Worm (Caenorhabditis elegans) whole organism, L4 larva: ENCODE measurements around the gene fbxa-165.
"Not testable (repeated sequence)": the region's sequence is repeated elsewhere in the genome, so short reads cannot be mapped to it uniquely, and the experiment has no call there.

Experiments used
- D1046.2 ChIP-seq: fragments of 200-800 bp; sonication (Bioruptor generic); IDR thresholded peaks from 2 replicates; pipeline ENCODE4 v1.3.6; 2022; ENCODE audit warnings: missing genetic modification characterization, missing compliant biosample characterization
- R02D3.7 ChIP-seq: fragments of 150-350 bp; sonication (generic microtip); optimal IDR thresholded peaks from 3 replicates; lab custom pipeline; 2014; ENCODE audit warnings: missing biosample characterization, missing genetic modification characterization
- Y75B8A.6 ChIP-seq: fragments of 200-800 bp; sonication (Bioruptor generic); IDR thresholded peaks from 2 replicates; pipeline ENCODE4 v1.3.6; 2022; ENCODE audit warnings: missing genetic modification reagents, missing genetic modification characterization, missing compliant biosample characterization
- ZK546.5 ChIP-seq, 2 experiments: sonication (generic microtip); optimal IDR thresholded peaks; 2 replicates each; lab custom pipeline; 2017; ENCODE audit warnings: missing biosample characterization in 2 of 2, missing genetic modification characterization in 2 of 2
- aha-1 ChIP-seq: fragments of 150-350 bp; peaks from one replicate; lab custom pipeline; 2014; ENCODE audit warnings: missing biosample characterization, missing genetic modification characterization
- ceh-62 ChIP-seq: sonication (generic microtip); optimal IDR thresholded peaks from 2 replicates; lab custom pipeline; 2017; ENCODE audit warnings: missing biosample characterization, missing genetic modification characterization
- dmd-6 ChIP-seq: fragments of 200-800 bp; sonication (Bioruptor generic); IDR thresholded peaks from 2 replicates; pipeline ENCODE4 v1.3.6; 2022; ENCODE audit warnings: missing genetic modification reagents, missing genetic modification characterization, missing compliant biosample characterization
- dpl-1 ChIP-seq: fragments of 150-350 bp; optimal IDR thresholded peaks from 2 replicates; lab custom pipeline; 2014; ENCODE audit warnings: missing biosample characterization, missing genetic modification reagents, missing genetic modification characterization
- dve-1 ChIP-seq: sonication (generic microtip); optimal IDR thresholded peaks from 2 replicates; lab custom pipeline; 2017; ENCODE audit warnings: antibody characterized with exemption, mild to moderate bottlenecking, missing genetic modification characterization, missing compliant biosample characterization; ENCODE audit not compliant: insufficient read depth
- fkh-10 ChIP-seq: fragments of 150-350 bp; optimal IDR thresholded peaks from 2 replicates; lab custom pipeline; 2014; ENCODE audit warnings: missing biosample characterization, missing genetic modification reagents, missing genetic modification characterization
- hlh-11 ChIP-seq: fragments of 200-800 bp; sonication (Bioruptor generic); optimal IDR thresholded peaks from 2 replicates; lab custom pipeline; 2018; ENCODE audit warnings: mild to moderate bottlenecking, missing genetic modification characterization, missing compliant biosample characterization
- hmg-1.1 ChIP-seq: fragments of 200-800 bp; sonication (Bioruptor generic); IDR thresholded peaks from 2 replicates; pipeline ENCODE4 v1.3.6; 2022; ENCODE audit warnings: missing genetic modification reagents, missing genetic modification characterization, missing compliant biosample characterization
- jun-1 ChIP-seq: fragments of 150-350 bp; optimal IDR thresholded peaks from 2 replicates; lab custom pipeline; 2014; ENCODE audit warnings: missing biosample characterization, missing genetic modification reagents, missing genetic modification characterization
- lin-13 ChIP-seq: fragments of 150-350 bp; optimal IDR thresholded peaks from 2 replicates; lab custom pipeline; 2014; ENCODE audit warnings: missing biosample characterization, missing genetic modification reagents, missing genetic modification characterization
- lin-29 ChIP-seq: fragments of 200-800 bp; sonication (Bioruptor generic); IDR thresholded peaks from 2 replicates; pipeline ENCODE4 v1.3.6; 2022; ENCODE audit warnings: missing genetic modification reagents, missing genetic modification characterization, missing compliant biosample characterization
- lin-38 ChIP-seq: fragments of 200-800 bp; sonication (Bioruptor generic); IDR thresholded peaks from 2 replicates; pipeline ENCODE4 v1.3.6; 2022; ENCODE audit warnings: missing genetic modification reagents, missing genetic modification characterization, missing compliant biosample characterization
- lin-39 ChIP-seq: fragments of 150-350 bp; optimal IDR thresholded peaks from 2 replicates; lab custom pipeline; 2014; ENCODE audit warnings: missing biosample characterization, missing genetic modification reagents, missing genetic modification characterization
- lir-3 ChIP-seq: sonication (generic microtip); optimal IDR thresholded peaks from 2 replicates; lab custom pipeline; 2016; ENCODE audit warnings: mild to moderate bottlenecking, missing genetic modification characterization, missing compliant biosample characterization
- madf-5 ChIP-seq, 2 experiments: fragments of 200-800 bp; sonication (Bioruptor generic); IDR thresholded peaks; 2 replicates each; pipeline ENCODE4 v1.3.6; 2022; ENCODE audit warnings: missing compliant biosample characterization in 2 of 2, missing genetic modification characterization in 2 of 2
- nhr-10 ChIP-seq: fragments of 150-350 bp; optimal IDR thresholded peaks from 2 replicates; lab custom pipeline; 2014; ENCODE audit warnings: missing biosample characterization, missing genetic modification characterization
- nhr-111 ChIP-seq: fragments of 200-800 bp; sonication (Bioruptor generic); optimal IDR thresholded peaks from 2 replicates; lab custom pipeline; 2018; ENCODE audit warnings: mild to moderate bottlenecking, missing genetic modification characterization, missing compliant biosample characterization
- nhr-237 ChIP-seq: sonication (generic microtip); optimal IDR thresholded peaks from 2 replicates; lab custom pipeline; 2017; ENCODE audit warnings: missing biosample characterization, missing genetic modification characterization
- nhr-28 ChIP-seq: fragments of 150-350 bp; optimal IDR thresholded peaks from 2 replicates; lab custom pipeline; 2014; ENCODE audit warnings: missing biosample characterization, missing genetic modification characterization
- nhr-41 ChIP-seq: fragments of 200-800 bp; sonication (Bioruptor generic); IDR thresholded peaks from 2 replicates; pipeline ENCODE4 v1.3.6; 2022; ENCODE audit warnings: missing genetic modification reagents, missing genetic modification characterization, missing compliant biosample characterization
- nhr-42 ChIP-seq: fragments of 200-800 bp; sonication (Bioruptor generic); IDR thresholded peaks from 2 replicates; pipeline ENCODE4 v1.3.6; 2022; ENCODE audit warnings: missing genetic modification characterization, missing compliant biosample characterization
- rbr-2 ChIP-seq: sonication (generic microtip); optimal IDR thresholded peaks from 2 replicates; lab custom pipeline; 2016; ENCODE audit warnings: missing genotype, missing genetic modification characterization, missing compliant biosample characterization
- set-16 ChIP-seq: fragments of 200-800 bp; sonication (Bioruptor generic); IDR thresholded peaks from 2 replicates; pipeline ENCODE4 v1.3.6; 2022; ENCODE audit warnings: missing genetic modification reagents, missing genetic modification characterization, missing compliant biosample characterization
- unc-62 ChIP-seq, 3 experiments: fragments of 150-350 bp in 1 of 3; sonication (generic microtip); optimal IDR thresholded peaks in 2 of 3; peaks in 1 of 3; 1 replicate in 1 of 3; 2 replicates in 2 of 3; lab custom pipeline; 2014 to 2017; ENCODE audit warnings: missing biosample characterization in 3 of 3, missing genetic modification characterization in 3 of 3, missing genetic modification reagents in 3 of 3, missing genotype in 1 of 3
- zag-1 ChIP-seq: fragments of 150-350 bp; optimal IDR thresholded peaks from 2 replicates; lab custom pipeline; 2014; ENCODE audit warnings: missing biosample characterization, missing genetic modification characterization
- zfp-3 ChIP-seq: fragments of 200-800 bp; sonication (Bioruptor generic); conservative IDR thresholded peaks from 2 replicates; pipeline ENCODE4 v1.3.6; 2022; ENCODE audit warnings: missing genetic modification reagents, missing genetic modification characterization, missing compliant biosample characterization
- zip-2 ChIP-seq: fragments of 150-350 bp; optimal IDR thresholded peaks from 2 replicates; lab custom pipeline; 2014; ENCODE audit warnings: missing biosample characterization, missing genetic modification characterization

fbxa-165 gene

ce11 chrII:1635969-1636368, 19.7 kb upstream of the fbxa-165 start:
- TF ChIP-seq hlh-11 (tag; lab: Kevin White, UChicago) (no peak), jun-1 (no peak), aha-1 (tag; lab: Kevin White, UChicago) (peak; percentile 46), nhr-28 (tag; lab: Kevin White, UChicago) (peak; percentile 4), nhr-237 (tag; lab: Kevin White, UChicago) (no peak), nhr-111 (GFP tag; lab: Kevin White, UChicago) (no peak), dmd-6 (GFP tag; lab: Robert Waterston, UW) (peak; percentile 52; the same call in 1 of the 2 replicates)
- TF ChIP-seq, all 104 proteins: peak for 3

- TF ChIP-seq lin-13 (GFP tag; lab: Kevin White, UChicago); ceh-62 (tag; lab: Kevin White, UChicago); dpl-1 (GFP tag; lab: Kevin White, UChicago): not testable (repeated sequence)
Observed at ce11 chrII:1633490-1633889, 17.2 kb upstream of the fbxa-165 start, which contains the start of gene C08E3.1. C08E3.1 (plus strand) TSS chrII:1633790.

ce11 chrII:1632216-1632615, 15.9 kb upstream of the fbxa-165 start, which contains the start of gene C08E3.13:
C08E3.13 (minus strand) TSS chrII:1632316.
- TF ChIP-seq ZK546.5 (tag; optimal IDR thresholded peaks at IDR 0.05; lab: Kevin White, UChicago); hmg-1.1 (GFP tag; lab: Robert Waterston, UW); unc-62 (GFP tag; optimal IDR thresholded peaks at IDR 0.05 in 1 of 2; lab: Kevin White, UChicago); unc-62 (tag; optimal IDR thresholded peaks at IDR 0.05; lab: Kevin White, UChicago): not testable (repeated sequence)

- not testable (repeated sequence) for TF ChIP-seq rbr-2 (tag; lab: Kevin White, UChicago); fkh-10 (GFP tag; lab: Kevin White, UChicago); nhr-42 (GFP tag; lab: Robert Waterston, UW)
Observed at ce11 chrII:1627783-1628182, 11.5 kb upstream of the fbxa-165 start, which contains the start of gene C08E3.15. C08E3.15 (minus strand) TSS chrII:1627883.

ce11 chrII:1625666-1626065, 9.4 kb upstream of the fbxa-165 start, which contains the start of gene C08E3.14:
C08E3.14 (plus strand) TSS chrII:1625966.
- TF ChIP-seq R02D3.7 (tag; lab: Kevin White, UChicago) (no peak), nhr-41 (GFP tag; lab: Robert Waterston, UW) (no peak), zag-1 (tag; lab: Kevin White, UChicago) (no peak), hlh-11 (tag; lab: Kevin White, UChicago) (no peak), lir-3 (no peak), nhr-111 (GFP tag; lab: Kevin White, UChicago) (no peak)

ce11 chrII:1624572-1624971, 8.3 kb upstream of the fbxa-165 start, which contains the start of gene fbxa-160:
fbxa-160 (minus strand) TSS chrII:1624672.
- TF ChIP-seq zfp-3 (GFP tag; lab: Robert Waterston, UW) = no peak
- no peak for TF ChIP-seq R02D3.7 (tag; lab: Kevin White, UChicago)
- TF ChIP-seq nhr-41 (GFP tag; lab: Robert Waterston, UW) = no peak
- no peak for TF ChIP-seq set-16 (GFP tag; lab: Robert Waterston, UW)
- no peak for TF ChIP-seq Y75B8A.6 (GFP tag; lab: Robert Waterston, UW)
- no peak for TF ChIP-seq dve-1
- no peak for TF ChIP-seq D1046.2 (GFP tag; lab: Robert Waterston, UW)
- TF ChIP-seq lin-39 (tag; lab: Kevin White, UChicago) = no peak
- TF ChIP-seq nhr-10 = no peak
- no peak for TF ChIP-seq lin-38 (GFP tag; lab: Robert Waterston, UW)
- TF ChIP-seq hlh-11 (tag; lab: Kevin White, UChicago) = no peak
- TF ChIP-seq lin-29 = no peak
- TF ChIP-seq zip-2 (tag; lab: Kevin White, UChicago) = no peak
- no peak for TF ChIP-seq madf-5 (GFP tag; IDR thresholded peaks at IDR 0.05; lab: Robert Waterston, UW)
